Worm (Caenorhabditis elegans) whole organism, late embryonic: ENCODE measurements around the gene F10E7.11.

Experiments
- fkh-10 ChIP-seq: fragments of 150-350 bp; optimal IDR thresholded peaks from 2 replicates; lab custom pipeline; 2014; ENCODE audit warnings: missing biosample characterization, missing genetic modification reagents, missing genetic modification characterization
- odd-2 ChIP-seq: sonication (generic microtip); optimal IDR thresholded peaks from 2 replicates; lab custom pipeline; 2017; ENCODE audit warnings: antibody characterized with exemption, mild to moderate bottlenecking, missing genetic modification characterization, missing compliant biosample characterization
- sox-2 ChIP-seq: fragments of 200-800 bp; sonication (Bioruptor generic); IDR thresholded peaks from 2 replicates; pipeline ENCODE4 v1.3.6; 2022; ENCODE audit warnings: missing genetic modification reagents, missing genetic modification characterization, missing compliant biosample characterization
- tbx-2 ChIP-seq: sonication (generic microtip); optimal IDR thresholded peaks from 2 replicates; lab custom pipeline; 2016; ENCODE audit warnings: missing genetic modification characterization, missing compliant biosample characterization
- unc-42 ChIP-seq: sonication (generic microtip); optimal IDR thresholded peaks from 2 replicates; lab custom pipeline; 2016; ENCODE audit warnings: missing genotype, missing genetic modification characterization, missing compliant biosample characterization

- TF ChIP-seq sox-2 (no peak), unc-42 (tag; lab: Kevin White, UChicago) (no peak), fkh-10 (no peak), tbx-2 (tag; lab: Kevin White, UChicago) (peak; percentile 59), odd-2 (tag; lab: Kevin White, UChicago) (no peak)
These were observed at the start of gene F10E7.11 for ce11 chrII:7122661-7123418.
